Fruit fly (Drosophila melanogaster) whole organism, wandering third instar larva: ENCODE results near the gene CG43895.

Experiments
- Myc ChIP-seq: fragments of >200 bp; optimal IDR thresholded peaks from 2 replicates; lab custom pipeline; 2017
- br ChIP-seq: fragments of 200-800 bp; sonication (Bioruptor generic); optimal IDR thresholded peaks from 2 replicates; lab custom pipeline; 2016; ENCODE audit warnings: missing biosample characterization, missing genetic modification characterization

DNA sequence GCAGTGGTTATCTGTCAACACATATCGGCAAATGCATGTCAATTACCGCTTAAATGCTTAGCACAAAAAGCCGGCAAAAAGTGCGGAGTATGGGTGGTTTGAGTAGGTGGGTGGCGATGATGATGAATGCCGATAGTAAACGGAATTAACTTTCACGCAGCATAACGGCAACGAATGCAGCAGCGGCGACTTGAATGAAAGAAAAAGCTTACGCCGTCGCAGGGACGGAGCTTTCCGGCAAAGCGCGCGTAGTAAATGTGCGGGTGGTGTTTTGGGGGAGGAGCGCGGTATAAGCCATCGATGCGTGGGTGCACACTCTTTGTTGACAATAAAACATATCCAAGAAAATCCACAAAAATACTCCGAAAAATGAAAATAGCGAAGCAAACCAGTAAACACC, 44.0 kb downstream of the CG43895 start, which contains the start of gene CG7370:
- TF ChIP-seq Myc: no peak
- TF ChIP-seq br (GFP tag; lab: Kevin White, UChicago): no peak
